Fruit fly (Drosophila melanogaster) whole organism, embryonic: Measurements from ENCODE around the gene FRG1.
A peak's percentile ranks its signal among the peaks of the same experiment; 100 is the strongest.

Experiments used
- Asciz ChIP-seq: fragments of 200-800 bp; sonication (Bioruptor generic); optimal IDR thresholded peaks from 2 replicates; lab custom pipeline; 2017; ENCODE audit warnings: missing biosample characterization, mild to moderate bottlenecking, missing genetic modification characterization, missing genetic modification reagents
- Bdp1 ChIP-seq: fragments of 200-800 bp; sonication (Bioruptor generic); optimal IDR thresholded peaks from 3 replicates; lab custom pipeline; 2016; ENCODE audit warnings: missing biosample characterization, missing genetic modification characterization
- Blimp-1 ChIP-seq: fragments of 200-800 bp; sonication (Bioruptor generic); optimal IDR thresholded peaks from 3 replicates; lab custom pipeline; 2018; ENCODE audit warnings: missing biosample characterization, missing genetic modification characterization, mild to moderate bottlenecking, moderate library complexity, missing genetic modification reagents
- C15 ChIP-seq: fragments of 200-800 bp; sonication (Bioruptor generic); IDR thresholded peaks from 3 replicates; pipeline ENCODE4 v1.3.6; 2022; ENCODE audit warnings: missing biosample characterization, missing genetic modification characterization
- CG12155 ChIP-seq: fragments of 200-800 bp; sonication (Bioruptor generic); optimal IDR thresholded peaks from 3 replicates; lab custom pipeline; 2016; ENCODE audit warnings: missing biosample characterization, missing genetic modification characterization
- CG12299 ChIP-seq: fragments of 200-800 bp; sonication (Bioruptor generic); optimal IDR thresholded peaks from 2 replicates; lab custom pipeline; 2018; ENCODE audit warnings: missing biosample characterization, mild to moderate bottlenecking, missing genetic modification characterization
- CG17802 ChIP-seq: fragments of 200-800 bp; sonication (Bioruptor generic); optimal IDR thresholded peaks from 2 replicates; lab custom pipeline; 2018; ENCODE audit warnings: missing biosample characterization, mild to moderate bottlenecking, missing genetic modification characterization, moderate library complexity
- CG17912 ChIP-seq: fragments of 200-800 bp; sonication (Bioruptor generic); optimal IDR thresholded peaks from 2 replicates; lab custom pipeline; 2018; ENCODE audit warnings: missing biosample characterization, mild to moderate bottlenecking, missing genetic modification characterization
- CG18011 ChIP-seq: fragments of 200-800 bp; sonication (Bioruptor generic); optimal IDR thresholded peaks from 2 replicates; lab custom pipeline; 2017; ENCODE audit warnings: missing biosample characterization, missing genetic modification characterization, mild to moderate bottlenecking, moderate library complexity, missing genotype
- CG2116 ChIP-seq: fragments of 200-800 bp; sonication (Bioruptor generic); optimal IDR thresholded peaks from 3 replicates; lab custom pipeline; 2018; ENCODE audit warnings: missing biosample characterization, mild to moderate bottlenecking, missing genetic modification characterization
- CG3726 ChIP-seq: fragments of 200-800 bp; sonication (Bioruptor generic); IDR thresholded peaks from 3 replicates; pipeline ENCODE4, ENCODE4 v1.3.6; 2022; ENCODE audit warnings: missing biosample characterization, missing genetic modification characterization
- CG4617 ChIP-seq: fragments of 200-800 bp; sonication (Bioruptor generic); optimal IDR thresholded peaks from 3 replicates; lab custom pipeline; 2016; ENCODE audit warnings: missing biosample characterization, missing genetic modification characterization, borderline replicate concordance
- CG5953 ChIP-seq: fragments of 200-800 bp; sonication (Bioruptor generic); IDR thresholded peaks from 2 replicates; pipeline ENCODE4 v1.3.6; 2022; ENCODE audit warnings: missing biosample characterization, missing genetic modification characterization
- CG7963 ChIP-seq: fragments of 200-800 bp; sonication (Bioruptor generic); IDR thresholded peaks from 3 replicates; pipeline ENCODE4 v1.3.6; 2022; ENCODE audit warnings: missing biosample characterization, missing genetic modification characterization; ENCODE audit not compliant: partially characterized antibody
- Dfd ChIP-seq, 2 experiments: fragments of >200 bp; optimal IDR thresholded peaks; 2 replicates each; lab custom pipeline; 2017; ENCODE audit warnings: missing biosample characterization in 2 of 2, missing genetic modification characterization in 2 of 2
- Doc3 ChIP-seq: fragments of 200-800 bp; sonication (Bioruptor generic); IDR thresholded peaks from 3 replicates; pipeline ENCODE4 v1.3.6; 2022; ENCODE audit warnings: missing biosample characterization, missing genetic modification characterization; ENCODE audit not compliant: partially characterized antibody
- Dp ChIP-seq: fragments of 200-800 bp; sonication (Bioruptor generic); optimal IDR thresholded peaks from 2 replicates; lab custom pipeline; 2018; ENCODE audit warnings: missing biosample characterization, mild to moderate bottlenecking, missing genetic modification characterization, moderate library complexity
- Ets97D ChIP-seq: fragments of 200-800 bp; sonication (Bioruptor generic); optimal IDR thresholded peaks from 3 replicates; lab custom pipeline; 2016; ENCODE audit warnings: missing biosample characterization, missing genetic modification characterization
- HLH54F ChIP-seq: fragments of 200-800 bp; sonication (Bioruptor generic); optimal IDR thresholded peaks from 3 replicates; lab custom pipeline; 2016; ENCODE audit warnings: missing biosample characterization, missing genetic modification characterization
- Hand ChIP-seq: fragments of 200-800 bp; sonication (Bioruptor generic); optimal IDR thresholded peaks from 2 replicates; lab custom pipeline; 2017; ENCODE audit warnings: mild to moderate bottlenecking, missing biosample characterization, missing genetic modification reagents, missing genetic modification characterization
- HmgD ChIP-seq: fragments of 200-800 bp; sonication (Bioruptor generic); optimal IDR thresholded peaks from 3 replicates; lab custom pipeline; 2016; ENCODE audit warnings: missing biosample characterization, missing genetic modification characterization
- Meics ChIP-seq: fragments of 200-800 bp; sonication (Bioruptor generic); optimal IDR thresholded peaks from 2 replicates; lab custom pipeline; 2017; ENCODE audit warnings: missing biosample characterization, mild to moderate bottlenecking, missing genetic modification characterization
- Nf-YA ChIP-seq: fragments of 200-800 bp; sonication (Bioruptor generic); IDR thresholded peaks from 2 replicates; pipeline ENCODE4 v1.3.6; 2022; ENCODE audit warnings: missing biosample characterization, missing genetic modification characterization
- Nf-YC ChIP-seq: fragments of 200-800 bp; optimal IDR thresholded peaks from 3 replicates; lab custom pipeline; 2019; ENCODE audit warnings: missing biosample characterization, mild to moderate bottlenecking, missing genetic modification characterization, moderate library complexity
- Opbp ChIP-seq: fragments of 200-800 bp; sonication (Bioruptor generic); IDR thresholded peaks from 3 replicates; pipeline ENCODE4 v1.3.6; 2022; ENCODE audit warnings: missing biosample characterization, missing genetic modification characterization; ENCODE audit not compliant: partially characterized antibody
- Rfx ChIP-seq: fragments of 200-800 bp; sonication (Bioruptor generic); IDR thresholded peaks from 2 replicates; pipeline ENCODE4 v1.3.6; 2022; ENCODE audit warnings: missing biosample characterization, missing genetic modification characterization
- Rx ChIP-seq: fragments of 200-800 bp; sonication (Bioruptor generic); IDR thresholded peaks from 2 replicates; pipeline ENCODE4 v1.3.6; 2022; ENCODE audit warnings: missing biosample characterization, missing genetic modification characterization
- Ssrp ChIP-seq: fragments of 200-800 bp; sonication (Bioruptor generic); optimal IDR thresholded peaks from 2 replicates; lab custom pipeline; 2018; ENCODE audit warnings: missing biosample characterization, mild to moderate bottlenecking, missing genetic modification characterization, moderate library complexity
- Vsx1 ChIP-seq: fragments of 200-800 bp; sonication (Bioruptor generic); optimal IDR thresholded peaks from 2 replicates; lab custom pipeline; 2017; ENCODE audit warnings: missing biosample characterization, mild to moderate bottlenecking, missing genetic modification characterization, missing genetic modification reagents
- Xbp1 ChIP-seq: fragments of 200-800 bp; sonication (Bioruptor generic); optimal IDR thresholded peaks from 3 replicates; lab custom pipeline; 2016; ENCODE audit warnings: missing biosample characterization, mild to moderate bottlenecking, missing genetic modification characterization
- amos ChIP-seq: fragments of 200-800 bp; sonication (Bioruptor generic); IDR thresholded peaks from 2 replicates; pipeline ENCODE4 v1.3.6; 2022; ENCODE audit warnings: missing biosample characterization, missing genetic modification characterization; ENCODE audit not compliant: partially characterized antibody
- cad ChIP-seq: fragments of >200 bp; optimal IDR thresholded peaks from 2 replicates; lab custom pipeline; 2017; ENCODE audit warnings: missing biosample characterization, missing genetic modification characterization
- dysf ChIP-seq: fragments of 200-800 bp; sonication (Bioruptor generic); IDR thresholded peaks from 3 replicates; pipeline ENCODE4 v1.3.6; 2022; ENCODE audit warnings: missing biosample characterization, missing genetic modification characterization
- ewg ChIP-seq: fragments of 200-800 bp; sonication (Bioruptor generic); optimal IDR thresholded peaks from 3 replicates; lab custom pipeline; 2017; ENCODE audit warnings: mild to moderate bottlenecking, missing biosample characterization, missing genetic modification reagents, missing genetic modification characterization
- fru ChIP-seq: fragments of >200 bp; optimal IDR thresholded peaks from 2 replicates; lab custom pipeline; 2017
- kay ChIP-seq: fragments of 200-800 bp; sonication (Bioruptor generic); optimal IDR thresholded peaks from 2 replicates; lab custom pipeline; 2016; ENCODE audit warnings: missing biosample characterization, missing genetic modification characterization
- nerfin-2 ChIP-seq: fragments of 200-800 bp; sonication (Bioruptor generic); IDR thresholded peaks from 2 replicates; pipeline ENCODE4 v1.3.6; 2022; ENCODE audit warnings: missing biosample characterization, missing genetic modification characterization; ENCODE audit not compliant: partially characterized antibody
- nmo ChIP-seq: fragments of 200-800 bp; sonication (Bioruptor generic); optimal IDR thresholded peaks from 2 replicates; lab custom pipeline; 2018; ENCODE audit warnings: missing biosample characterization, mild to moderate bottlenecking, missing genetic modification characterization, moderate library complexity
- pzg ChIP-seq: fragments of 200-800 bp; sonication (Bioruptor generic); optimal IDR thresholded peaks from 3 replicates; lab custom pipeline; 2018; ENCODE audit warnings: missing biosample characterization, mild to moderate bottlenecking, missing genetic modification characterization, moderate library complexity
- rib ChIP-seq: fragments of 200-800 bp; sonication (Bioruptor generic); IDR thresholded peaks from 2 replicates; pipeline ENCODE4 v1.3.6; 2022; ENCODE audit warnings: missing biosample characterization, missing genetic modification characterization
- scrt ChIP-seq: fragments of 200-800 bp; sonication (Bioruptor generic); optimal IDR thresholded peaks from 2 replicates; lab custom pipeline; 2018; ENCODE audit warnings: missing biosample characterization, mild to moderate bottlenecking, missing genetic modification characterization, moderate library complexity
- sisA ChIP-seq: fragments of 200-800 bp; sonication (Bioruptor generic); IDR thresholded peaks from 2 replicates; pipeline ENCODE4 v1.3.6; 2022; ENCODE audit warnings: missing biosample characterization, missing genetic modification characterization
- tap ChIP-seq: fragments of 200-800 bp; optimal IDR thresholded peaks from 3 replicates; lab custom pipeline; 2019; ENCODE audit warnings: missing biosample characterization, mild to moderate bottlenecking, missing genetic modification characterization, moderate library complexity
- tio ChIP-seq: fragments of 200-800 bp; sonication (Bioruptor generic); optimal IDR thresholded peaks from 2 replicates; lab custom pipeline; 2017; ENCODE audit warnings: missing biosample characterization, missing genetic modification characterization, inconsistent platforms
- tll ChIP-seq, 2 experiments: fragments of 200-800 bp in 1 of 2; fragments of >200 bp in 1 of 2; sonication (Bioruptor generic) in 1 of 2; optimal IDR thresholded peaks; 2 replicates each; lab custom pipeline; 2017 to 2019; ENCODE audit warnings: missing biosample characterization in 2 of 2, missing genetic modification characterization in 2 of 2, mild to moderate bottlenecking in 1 of 2, moderate library complexity in 1 of 2
- trem ChIP-seq: fragments of 200-800 bp; optimal IDR thresholded peaks from 3 replicates; lab custom pipeline; 2019; ENCODE audit warnings: missing biosample characterization, mild to moderate bottlenecking, missing genetic modification characterization, moderate library complexity
- trh ChIP-seq: fragments of 200-800 bp; sonication (Bioruptor generic); optimal IDR thresholded peaks from 2 replicates; lab custom pipeline; 2016; ENCODE audit warnings: missing biosample characterization, missing genetic modification characterization
- usp ChIP-seq: fragments of >200 bp; optimal IDR thresholded peaks from 2 replicates; lab custom pipeline; 2017; ENCODE audit warnings: missing biosample characterization, missing genetic modification characterization
- wdn ChIP-seq: fragments of 200-800 bp; sonication (Bioruptor generic); IDR thresholded peaks from 2 replicates; pipeline ENCODE4 v1.3.6; 2022; ENCODE audit warnings: missing biosample characterization, missing genetic modification characterization
- wor ChIP-seq: fragments of 200-800 bp; sonication (Bioruptor generic); IDR thresholded peaks from 2 replicates; pipeline ENCODE4 v1.3.6; 2022; ENCODE audit warnings: missing biosample characterization, missing genetic modification characterization

FRG1 gene

dm6 chr3L:20302081-20302630 lies 5.4 kb upstream of the FRG1 start, which contains the start of gene Pex23 (continued):
- TF ChIP-seq nmo, result peak; percentile 91
- peak; percentile 81 for TF ChIP-seq sisA (GFP tag; lab: Robert Waterston, UW)
- TF ChIP-seq HmgD, result peak; percentile 49
- TF ChIP-seq cad (GFP tag; lab: Kevin White, UChicago), result no peak
- TF ChIP-seq CG7963 (GFP tag; lab: Robert Waterston, UW), result peak; percentile 79
- peak; percentile 81 for TF ChIP-seq pzg (GFP tag; lab: Kevin White, UChicago)
- peak; percentile 89 for TF ChIP-seq Rfx (GFP tag; lab: Robert Waterston, UW)
- TF ChIP-seq CG4617 (GFP tag; lab: Kevin White, UChicago), result peak; percentile 93
- TF ChIP-seq trem, result peak; percentile 87
- no peak for TF ChIP-seq Blimp-1
- no peak for TF ChIP-seq fru (lab: Kevin White, UChicago)
- peak; percentile 86 for TF ChIP-seq nerfin-2 (GFP tag; lab: Robert Waterston, UW)
- peak; percentile 68 for TF ChIP-seq CG17802 (tag; lab: Kevin White, UChicago)
- peak; percentile 79 for TF ChIP-seq Ssrp (tag; lab: Kevin White, UChicago)
- peak; percentile 86 for TF ChIP-seq CG2116 (GFP tag; lab: Kevin White, UChicago)
- TF ChIP-seq Asciz (GFP tag; lab: Kevin White, UChicago), result no peak
- TF ChIP-seq CG18011 (GFP tag; lab: Kevin White, UChicago), result peak; percentile 59
- peak; percentile 60; the same call in 1 of the 2 replicates for TF ChIP-seq wor (GFP tag; lab: Robert Waterston, UW)
- TF ChIP-seq CG3726, result 0 out of 3 replicates have a peak, but pooled peaks have one; percentile 53
- peak; percentile 73 for TF ChIP-seq kay (GFP tag; lab: Kevin White, UChicago)
- peak; percentile 78 for TF ChIP-seq Ets97D (GFP tag; lab: Kevin White, UChicago)
- peak; percentile 75 for TF ChIP-seq Rx (GFP tag; lab: Robert Waterston, UW)
- TF ChIP-seq CG12299, result peak; percentile 47
- peak; percentile 99 for TF ChIP-seq rib (GFP tag; lab: Robert Waterston, UW)
- no peak for TF ChIP-seq Vsx1 (GFP tag; lab: Kevin White, UChicago)
- peak; percentile 70 for TF ChIP-seq Bdp1 (GFP tag; lab: Kevin White, UChicago)
- TF ChIP-seq CG5953 (GFP tag; lab: Robert Waterston, UW), result peak; percentile 83
- TF ChIP-seq tll (GFP tag; optimal IDR thresholded peaks at IDR 0.05; lab: Kevin White, UChicago), result peak; percentile 62 to 69
- TF ChIP-seq Dp (GFP tag; lab: Kevin White, UChicago), result peak; percentile 42
- peak; percentile 70 for TF ChIP-seq HLH54F (GFP tag; lab: Kevin White, UChicago)
- TF ChIP-seq Nf-YC (tag; lab: Kevin White, UChicago), result peak; percentile 69
- no peak for TF ChIP-seq C15 (GFP tag; lab: Robert Waterston, UW)
- peak; percentile 54 for TF ChIP-seq trh (GFP tag; lab: Kevin White, UChicago)
- peak; percentile 71 for TF ChIP-seq Meics (GFP tag; lab: Kevin White, UChicago)
- TF ChIP-seq wdn (GFP tag; lab: Robert Waterston, UW), result no peak
- TF ChIP-seq amos, result peak; percentile 96
- no peak for TF ChIP-seq tio (GFP tag; lab: Kevin White, UChicago)
- TF ChIP-seq Doc3 (GFP tag; lab: Robert Waterston, UW), result peak; percentile 99
- TF ChIP-seq Opbp (GFP tag; lab: Robert Waterston, UW), result peak; percentile 92
- peak; percentile 23 for TF ChIP-seq CG17912
- TF ChIP-seq tap (tag; lab: Kevin White, UChicago), result peak; percentile 70
- no peak for TF ChIP-seq usp
- TF ChIP-seq dysf (GFP tag; lab: Robert Waterston, UW), result peak; percentile 77
- peak; percentile 92 for TF ChIP-seq Xbp1 (GFP tag; lab: Kevin White, UChicago)
- TF ChIP-seq Nf-YA (GFP tag; lab: Robert Waterston, UW), result peak; percentile 52; the same call in 1 of the 2 replicates
- peak; percentile 85 for TF ChIP-seq CG12155 (GFP tag; lab: Kevin White, UChicago)
- peak; percentile 87 for TF ChIP-seq ewg (GFP tag; lab: Kevin White, UChicago)
- peak; percentile 1 for TF ChIP-seq Hand (GFP tag; lab: Kevin White, UChicago)
- no peak for TF ChIP-seq scrt (GFP tag; lab: Kevin White, UChicago)
- no peak for TF ChIP-seq Dfd (GFP tag; optimal IDR thresholded peaks at IDR 0.05; lab: Kevin White, UChicago)
